Fruit fly (Drosophila melanogaster): Measurements from ENCODE around the gene CG5122.
A peak's percentile ranks its signal among the peaks of the same experiment; 100 is the strongest.

Gene CG5122

dm6 chr2L:13176701-13177249, 46.4 kb downstream of the CG5122 start, which contains the start of the genes Sfmbt and CG5439 (continued):
- TF ChIP-seq CG14710 (tag; optimal IDR thresholded peaks at IDR 0.05), result peak; percentile 95
- peak; percentile 83 for TF ChIP-seq Hsf (GFP tag; optimal IDR thresholded peaks at IDR 0.05)
- TF ChIP-seq HLH54F (GFP tag; optimal IDR thresholded peaks at IDR 0.05), result peak; percentile 88
- TF ChIP-seq grau (tag; optimal IDR thresholded peaks at IDR 0.05), result peak; percentile 79
- TF ChIP-seq grn (GFP tag; optimal IDR thresholded peaks at IDR 0.05), result no peak
- TF ChIP-seq amos (GFP tag; IDR thresholded peaks at IDR 0.05; ENCODE audit: partially characterized antibody), result peak; percentile 53
- TF ChIP-seq CG3726 (GFP tag; IDR thresholded peaks at IDR 0.05), result no peak
- peak; percentile 10 for TF ChIP-seq CTCF (GFP tag; optimal IDR thresholded peaks at IDR 0.05)
- peak; percentile 38 for TF ChIP-seq CG18011 (GFP tag; optimal IDR thresholded peaks at IDR 0.05)
- no peak for TF ChIP-seq CG13296 (GFP tag; optimal IDR thresholded peaks at IDR 0.05)
- TF ChIP-seq ERR (GFP tag; optimal IDR thresholded peaks at IDR 0.05), result peak; percentile 71
- no peak for TF ChIP-seq CG10543 (GFP tag; optimal IDR thresholded peaks at IDR 0.05)
- TF ChIP-seq CG2129 (GFP tag; IDR thresholded peaks at IDR 0.05; ENCODE audit: partially characterized antibody), result no peak

dm6 chr2L:13179095-13179494, 48.7 kb downstream of the CG5122 start, which contains the start of gene Alg7:
TSS of gene Alg7 (plus strand) at chr2L:13179247.
- TF ChIP-seq Gsc (GFP tag; IDR thresholded peaks at IDR 0.05) (no peak), ATbp (GFP tag; optimal IDR thresholded peaks at IDR 0.05) (no peak), sr (GFP tag; IDR thresholded peaks at IDR 0.05) (no peak), amos (GFP tag; IDR thresholded peaks at IDR 0.05; ENCODE audit: partially characterized antibody) (no peak), stwl (tag; optimal IDR thresholded peaks at IDR 0.05) (peak; percentile 16), HLH54F (GFP tag; optimal IDR thresholded peaks at IDR 0.05) (no peak), Bteb2 (GFP tag; optimal IDR thresholded peaks at IDR 0.05) (no peak), tx (GFP tag; optimal IDR thresholded peaks at IDR 0.05) (no peak), NfI (GFP tag; optimal IDR thresholded peaks at IDR 0.05) (no peak), CG8281 (tag; optimal IDR thresholded peaks at IDR 0.05) (no peak), fu2 (GFP tag; optimal IDR thresholded peaks at IDR 0.05) (no peak), Deaf1 (tag; optimal IDR thresholded peaks at IDR 0.05) (no peak), nerfin-2 (GFP tag; IDR thresholded peaks at IDR 0.05; ENCODE audit: partially characterized antibody) (no peak), Antp (GFP tag; optimal IDR thresholded peaks at IDR 0.05) (no peak), CG10267 (tag; optimal IDR thresholded peaks at IDR 0.05) (peak; percentile 50), jing (GFP tag; optimal IDR thresholded peaks at IDR 0.05) (no peak), h (optimal IDR thresholded peaks at IDR 0.05) (no peak), CG15011 (GFP tag; optimal IDR thresholded peaks at IDR 0.05) (no peak), CG4424 (GFP tag; optimal IDR thresholded peaks at IDR 0.05) (no peak), CG8478 (optimal IDR thresholded peaks at IDR 0.05) (no peak), chif (GFP tag; optimal IDR thresholded peaks at IDR 0.05) (no peak), CG9817 (tag; optimal IDR thresholded peaks at IDR 0.05) (no peak), Dp (GFP tag; optimal IDR thresholded peaks at IDR 0.05) (peak; percentile 37), BtbVII (GFP tag; optimal IDR thresholded peaks at IDR 0.05) (no peak), CG15514 (GFP tag; optimal IDR thresholded peaks at IDR 0.05) (no peak), ase (GFP tag; IDR thresholded peaks at IDR 0.05) (no peak), bsh (GFP tag; optimal IDR thresholded peaks at IDR 0.05) (no peak), CG15479 (GFP tag; optimal IDR thresholded peaks at IDR 0.05) (peak; percentile 78), al (GFP tag; IDR thresholded peaks at IDR 0.05) (no peak), CG30431 (GFP tag; optimal IDR thresholded peaks at IDR 0.05) (no peak), CG2199 (GFP tag; IDR thresholded peaks at IDR 0.05) (no peak), CG8924 (tag; optimal IDR thresholded peaks at IDR 0.05) (peak; percentile 2), B-H1 (GFP tag; IDR thresholded peaks at IDR 0.05) (no peak), Atf6 (GFP tag; IDR thresholded peaks at IDR 0.05) (no peak), CG13287 (GFP tag; IDR thresholded peaks at IDR 0.05; ENCODE audit: partially characterized antibody) (peak; percentile 50), pfk (GFP tag; optimal IDR thresholded peaks at IDR 0.05) (no peak), mld (GFP tag; IDR thresholded peaks at IDR 0.05; ENCODE audit: partially characterized antibody) (no peak), MESR4 (GFP tag; optimal IDR thresholded peaks at IDR 0.05) (peak; percentile 51), ftz-f1 (GFP tag; optimal IDR thresholded peaks at IDR 0.05) (peak; percentile 91)
